Fruit fly (Drosophila melanogaster) whole organism, embryonic: ENCODE results near the gene Cul2.
A peak's percentile ranks its signal among the peaks of the same experiment; 100 is the strongest.

Experiments used
- B-H2 ChIP-seq: fragments of 200-800 bp; sonication (Bioruptor generic); optimal IDR thresholded peaks from 2 replicates; lab custom pipeline; 2018; ENCODE audit warnings: missing biosample characterization, mild to moderate bottlenecking, missing genetic modification characterization
- Bgb ChIP-seq: fragments of 200-800 bp; sonication (Bioruptor generic); IDR thresholded peaks from 2 replicates; pipeline ENCODE4 v1.3.6; 2022; ENCODE audit warnings: missing biosample characterization, missing genetic modification characterization; ENCODE audit not compliant: partially characterized antibody
- CG10209 ChIP-seq: fragments of 200-800 bp; sonication (Bioruptor generic); optimal IDR thresholded peaks from 3 replicates; lab custom pipeline; 2017; ENCODE audit warnings: missing biosample characterization, mild to moderate bottlenecking, missing genetic modification characterization, missing genetic modification reagents
- CG14710 ChIP-seq: fragments of 200-800 bp; sonication (Bioruptor generic); optimal IDR thresholded peaks from 3 replicates; lab custom pipeline; 2019; ENCODE audit warnings: missing biosample characterization, mild to moderate bottlenecking, missing genetic modification characterization, moderate library complexity
- CG14860 ChIP-seq: fragments of 200-800 bp; sonication (Bioruptor generic); IDR thresholded peaks from 3 replicates; pipeline ENCODE4 v1.3.6; 2022; ENCODE audit warnings: missing biosample characterization, missing genetic modification characterization; ENCODE audit not compliant: partially characterized antibody
- CG15601 ChIP-seq: fragments of 200-800 bp; sonication (Bioruptor generic); optimal IDR thresholded peaks from 3 replicates; lab custom pipeline; 2019; ENCODE audit warnings: missing biosample characterization, mild to moderate bottlenecking, missing genetic modification characterization, moderate library complexity
- CG16779 ChIP-seq: fragments of 200-800 bp; sonication (Bioruptor generic); IDR thresholded peaks from 2 replicates; pipeline ENCODE4 v1.3.6; 2022; ENCODE audit warnings: missing biosample characterization, missing genetic modification characterization
- CG3726 ChIP-seq: fragments of 200-800 bp; sonication (Bioruptor generic); IDR thresholded peaks from 3 replicates; pipeline ENCODE4, ENCODE4 v1.3.6; 2022; ENCODE audit warnings: missing biosample characterization, missing genetic modification characterization
- CG3995 ChIP-seq: fragments of 200-800 bp; sonication (Bioruptor generic); optimal IDR thresholded peaks from 3 replicates; lab custom pipeline; 2016; ENCODE audit warnings: missing biosample characterization, missing genetic modification characterization
- CG4404 ChIP-seq: fragments of 200-800 bp; sonication (Bioruptor generic); IDR thresholded peaks from 2 replicates; pipeline ENCODE4 v1.3.6; 2022; ENCODE audit warnings: missing biosample characterization, missing genetic modification characterization
- CG6791 ChIP-seq: fragments of 200-800 bp; sonication (Bioruptor generic); IDR thresholded peaks from 3 replicates; pipeline ENCODE4 v1.3.6; 2022; ENCODE audit warnings: missing biosample characterization, missing genetic modification characterization; ENCODE audit not compliant: partially characterized antibody
- CG7963 ChIP-seq: fragments of 200-800 bp; sonication (Bioruptor generic); IDR thresholded peaks from 3 replicates; pipeline ENCODE4 v1.3.6; 2022; ENCODE audit warnings: missing biosample characterization, missing genetic modification characterization; ENCODE audit not compliant: partially characterized antibody
- D ChIP-seq, 2 experiments: fragments of 200-800 bp in 1 of 2; fragments of >200 bp in 1 of 2; sonication (Bioruptor generic) in 1 of 2; optimal IDR thresholded peaks; 2 replicates in 1 of 2; 3 replicates in 1 of 2; lab custom pipeline; 2017; ENCODE audit warnings: mild to moderate bottlenecking in 1 of 2, missing biosample characterization in 1 of 2, missing genetic modification characterization in 1 of 2, missing genetic modification reagents in 1 of 2
- Ets65A ChIP-seq: fragments of 200-800 bp; sonication (Bioruptor generic); peaks from one replicate; lab custom pipeline; 2016; ENCODE audit warnings: missing biosample characterization, missing genetic modification characterization
- HLH4C ChIP-seq: fragments of 200-800 bp; sonication (Bioruptor generic); IDR thresholded peaks from 3 replicates; pipeline ENCODE4 v1.3.6; 2022; ENCODE audit warnings: missing biosample characterization, missing genetic modification characterization; ENCODE audit not compliant: partially characterized antibody
- Hey ChIP-seq: fragments of 200-800 bp; sonication (Bioruptor generic); optimal IDR thresholded peaks from 3 replicates; lab custom pipeline; 2018; ENCODE audit warnings: missing biosample characterization, mild to moderate bottlenecking, missing genetic modification characterization
- NC2β ChIP-seq: fragments of 200-800 bp; sonication (Bioruptor generic); optimal IDR thresholded peaks from 2 replicates; lab custom pipeline; 2016; ENCODE audit warnings: missing biosample characterization, missing genetic modification characterization
- Opbp ChIP-seq: fragments of 200-800 bp; sonication (Bioruptor generic); IDR thresholded peaks from 3 replicates; pipeline ENCODE4 v1.3.6; 2022; ENCODE audit warnings: missing biosample characterization, missing genetic modification characterization; ENCODE audit not compliant: partially characterized antibody
- Scr ChIP-seq: fragments of 200-800 bp; sonication (Bioruptor generic); IDR thresholded peaks from 2 replicates; pipeline ENCODE4 v1.3.6; 2022; ENCODE audit warnings: missing biosample characterization, missing genetic modification characterization; ENCODE audit not compliant: partially characterized antibody
- Xbp1 ChIP-seq: fragments of 200-800 bp; sonication (Bioruptor generic); optimal IDR thresholded peaks from 3 replicates; lab custom pipeline; 2016; ENCODE audit warnings: missing biosample characterization, mild to moderate bottlenecking, missing genetic modification characterization
- caup ChIP-seq: fragments of 200-800 bp; sonication (Bioruptor generic); optimal IDR thresholded peaks from 3 replicates; lab custom pipeline; 2017; ENCODE audit warnings: missing biosample characterization, mild to moderate bottlenecking, missing genetic modification characterization, moderate library complexity; ENCODE audit not compliant: severe bottlenecking
- en ChIP-seq: fragments of 200-800 bp; sonication (Bioruptor generic); optimal IDR thresholded peaks from 2 replicates; lab custom pipeline; 2016; ENCODE audit warnings: missing biosample characterization, missing genetic modification characterization
- fu2 ChIP-seq: fragments of 200-800 bp; sonication (Bioruptor generic); optimal IDR thresholded peaks from 2 replicates; lab custom pipeline; 2016; ENCODE audit warnings: missing biosample characterization, missing genetic modification characterization
- gcm2 ChIP-seq: fragments of 200-800 bp; sonication (Bioruptor generic); optimal IDR thresholded peaks from 2 replicates; lab custom pipeline; 2016; ENCODE audit warnings: missing biosample characterization, missing genetic modification characterization
- grn ChIP-seq: fragments of 200-800 bp; sonication (Bioruptor generic); optimal IDR thresholded peaks from 3 replicates; lab custom pipeline; 2017; ENCODE audit warnings: missing biosample characterization, missing genetic modification characterization
- hb ChIP-seq: fragments of 200-800 bp; sonication (Bioruptor generic); IDR thresholded peaks from 3 replicates; pipeline ENCODE4 v1.3.6; 2022; ENCODE audit warnings: missing biosample characterization, missing genetic modification characterization; ENCODE audit not compliant: partially characterized antibody
- her ChIP-seq: fragments of 200-800 bp; sonication (Bioruptor generic); optimal IDR thresholded peaks from 2 replicates; lab custom pipeline; 2016; ENCODE audit warnings: missing biosample characterization, missing genetic modification characterization
- luna ChIP-seq: fragments of 200-800 bp; sonication (Bioruptor generic); optimal IDR thresholded peaks from 2 replicates; lab custom pipeline; 2016; ENCODE audit warnings: missing biosample characterization, missing genetic modification characterization
- nerfin-2 ChIP-seq: fragments of 200-800 bp; sonication (Bioruptor generic); IDR thresholded peaks from 2 replicates; pipeline ENCODE4 v1.3.6; 2022; ENCODE audit warnings: missing biosample characterization, missing genetic modification characterization; ENCODE audit not compliant: partially characterized antibody
- peb ChIP-seq: fragments of 200-800 bp; sonication (Bioruptor generic); IDR thresholded peaks from 2 replicates; pipeline ENCODE4 v1.3.6; 2022; ENCODE audit warnings: missing biosample characterization, missing genetic modification characterization
- pfk ChIP-seq: fragments of 200-800 bp; sonication (Bioruptor generic); optimal IDR thresholded peaks from 2 replicates; lab custom pipeline; 2018; ENCODE audit warnings: missing biosample characterization, mild to moderate bottlenecking, missing genetic modification characterization, moderate library complexity
- pho ChIP-seq: fragments of 200-800 bp; sonication (Bioruptor generic); optimal IDR thresholded peaks from 2 replicates; lab custom pipeline; 2016; ENCODE audit warnings: missing biosample characterization, missing genetic modification characterization
- row ChIP-seq: fragments of 200-800 bp; sonication (Bioruptor generic); IDR thresholded peaks from 3 replicates; pipeline ENCODE4 v1.3.6; 2022; ENCODE audit warnings: missing biosample characterization, missing genetic modification characterization
- sc ChIP-seq, 3 experiments: fragments of >200 bp in 2 of 3; fragments of 200-800 bp in 1 of 3; sonication (Bioruptor generic) in 1 of 3; optimal IDR thresholded peaks; 2 replicates in 2 of 3; 3 replicates in 1 of 3; lab custom pipeline; 2017; ENCODE audit warnings: mild to moderate bottlenecking in 1 of 3, missing biosample characterization in 1 of 3, missing genetic modification characterization in 1 of 3, missing genetic modification reagents in 1 of 3
- stwl ChIP-seq: fragments of 200-800 bp; sonication (Bioruptor generic); optimal IDR thresholded peaks from 3 replicates; lab custom pipeline; 2018; ENCODE audit warnings: missing biosample characterization, mild to moderate bottlenecking, missing genetic modification characterization, moderate library complexity
- tna ChIP-seq: fragments of 200-800 bp; sonication (Bioruptor generic); IDR thresholded peaks from 2 replicates; pipeline ENCODE4 v1.3.6; 2022; ENCODE audit warnings: missing biosample characterization, missing genetic modification characterization; ENCODE audit not compliant: partially characterized antibody
- zfh1 ChIP-seq: fragments of 200-800 bp; sonication (Bioruptor generic); IDR thresholded peaks from 3 replicates; pipeline ENCODE4 v1.3.6; 2022; ENCODE audit warnings: missing biosample characterization, missing genetic modification characterization

Cul2 gene

dm6 chr2L:21622062-21622589 lies 36.4 kb upstream of the Cul2 start (continued):
- TF ChIP-seq Scr (0 out of 2 replicates have a peak, but pooled peaks have one; percentile 17), her (GFP tag; lab: Kevin White, UChicago) (no peak), HLH4C (GFP tag; lab: Robert Waterston, UW) (peak; percentile 53; the same call in 2 of the 3 replicates), Xbp1 (GFP tag; lab: Kevin White, UChicago) (no peak), NC2β (no peak), peb (GFP tag; lab: Robert Waterston, UW) (no peak), CG3726 (GFP tag; lab: Robert Waterston, UW) (no peak), gcm2 (GFP tag; lab: Kevin White, UChicago) (no peak), CG7963 (GFP tag; lab: Robert Waterston, UW) (peak; percentile 58; the same call in 2 of the 3 replicates), CG6791 (peak; percentile 44; the same call in 1 of the 3 replicates), stwl (no peak), row (GFP tag; lab: Robert Waterston, UW) (0 out of 3 replicates have a peak, but pooled peaks have one; percentile 34), CG14710 (no peak), pho (no peak), sc (optimal IDR thresholded peaks at IDR 0.05; lab: Kevin White, UChicago) (no peak), sc (GFP tag; optimal IDR thresholded peaks at IDR 0.05; lab: Kevin White, UChicago) (no peak), Bgb (0 out of 2 replicates have a peak, but pooled peaks have one; percentile 37), Opbp (GFP tag; lab: Robert Waterston, UW) (0 out of 3 replicates have a peak, but pooled peaks have one; percentile 15), zfh1 (no peak), caup (GFP tag; lab: Kevin White, UChicago) (no peak), CG3995 (no peak), Hey (no peak), luna (GFP tag; lab: Kevin White, UChicago) (no peak), hb (GFP tag; lab: Robert Waterston, UW) (peak; percentile 61; the same call in 1 of the 3 replicates), CG10209 (GFP tag; lab: Kevin White, UChicago) (no peak), nerfin-2 (GFP tag; lab: Robert Waterston, UW) (peak; percentile 57; the same call in 1 of the 2 replicates), pfk (GFP tag; lab: Kevin White, UChicago) (no peak), en (GFP tag; lab: Kevin White, UChicago) (no peak), CG15601 (no peak), grn (no peak), D (optimal IDR thresholded peaks at IDR 0.05; lab: Kevin White, UChicago) (no peak), D (GFP tag; optimal IDR thresholded peaks at IDR 0.05; lab: Kevin White, UChicago) (no peak), fu2 (GFP tag; lab: Kevin White, UChicago) (no peak), CG16779 (GFP tag; lab: Robert Waterston, UW) (no peak), B-H2 (GFP tag; lab: Kevin White, UChicago) (no peak), tna (GFP tag; lab: Robert Waterston, UW) (peak; percentile 64), CG14860 (peak; percentile 43; the same call in 1 of the 3 replicates), Ets65A (GFP tag; lab: Kevin White, UChicago) (peak; percentile 60), CG4404 (GFP tag; lab: Robert Waterston, UW) (no peak)
- TF ChIP-seq, all 482 proteins: peak for 13
